Fruit fly (Drosophila melanogaster) whole organism, prepupa: Measurements from ENCODE around the gene CG42710.

Experiments
- Blimp-1 ChIP-seq: fragments of 200-800 bp; sonication (Bioruptor generic); optimal IDR thresholded peaks from 3 replicates; lab custom pipeline; 2017; ENCODE audit warnings: missing biosample characterization, missing genetic modification characterization, mild to moderate bottlenecking, moderate library complexity, missing genetic modification reagents
- CG11762 ChIP-seq: fragments of 200-800 bp; sonication (Bioruptor generic); optimal IDR thresholded peaks from 3 replicates; lab custom pipeline; 2016; ENCODE audit warnings: missing biosample characterization, missing genetic modification characterization; ENCODE audit not compliant: insufficient read depth
- CG11902 ChIP-seq: fragments of 200-800 bp; sonication (Bioruptor generic); optimal IDR thresholded peaks from 3 replicates; lab custom pipeline; 2016; ENCODE audit warnings: missing biosample characterization, missing genetic modification characterization
- CG15336 ChIP-seq: fragments of 200-800 bp; sonication (Bioruptor generic); IDR thresholded peaks from 2 replicates; pipeline ENCODE4 v1.3.6; 2022; ENCODE audit warnings: missing biosample characterization, missing genetic modification characterization
- CG1621 ChIP-seq: fragments of 200-800 bp; sonication (Bioruptor generic); optimal IDR thresholded peaks from 3 replicates; lab custom pipeline; 2018; ENCODE audit warnings: missing biosample characterization, mild to moderate bottlenecking, missing genetic modification characterization
- CG16779 ChIP-seq: fragments of 200-800 bp; sonication (Bioruptor generic); optimal IDR thresholded peaks from 3 replicates; lab custom pipeline; 2017; ENCODE audit warnings: missing biosample characterization, mild to moderate bottlenecking, missing genetic modification characterization
- CG34406 ChIP-seq: fragments of 200-800 bp; sonication (Bioruptor generic); optimal IDR thresholded peaks from 3 replicates; lab custom pipeline; 2016; ENCODE audit warnings: missing biosample characterization, missing genetic modification characterization
- CG3919 ChIP-seq: fragments of 200-800 bp; sonication (Bioruptor generic); optimal IDR thresholded peaks from 3 replicates; lab custom pipeline; 2016; ENCODE audit warnings: missing biosample characterization, missing genetic modification characterization
- CG4318 ChIP-seq: fragments of 200-800 bp; sonication (Bioruptor generic); optimal IDR thresholded peaks from 3 replicates; lab custom pipeline; 2017; ENCODE audit warnings: missing biosample characterization, mild to moderate bottlenecking, missing genetic modification characterization
- CG6163 ChIP-seq: fragments of 200-800 bp; sonication (Bioruptor generic); IDR thresholded peaks from 3 replicates; pipeline ENCODE4 v1.3.6; 2022; ENCODE audit warnings: missing biosample characterization, missing genetic modification characterization
- CG6276 ChIP-seq: fragments of 200-800 bp; sonication (Bioruptor generic); optimal IDR thresholded peaks from 2 replicates; lab custom pipeline; 2017; ENCODE audit warnings: missing biosample characterization, mild to moderate bottlenecking, missing genetic modification characterization
- CG6808 ChIP-seq: fragments of 200-800 bp; sonication (Bioruptor generic); optimal IDR thresholded peaks from 3 replicates; lab custom pipeline; 2017; ENCODE audit warnings: missing biosample characterization, missing genetic modification characterization, mild to moderate bottlenecking, moderate library complexity, missing genetic modification reagents
- CG8119 ChIP-seq: fragments of 200-800 bp; sonication (Bioruptor generic); IDR thresholded peaks from 3 replicates; pipeline ENCODE4 v1.3.6; 2022; ENCODE audit warnings: missing biosample characterization, missing genetic modification characterization
- CG8319 ChIP-seq: fragments of 200-800 bp; sonication (Bioruptor generic); optimal IDR thresholded peaks from 3 replicates; lab custom pipeline; 2016; ENCODE audit warnings: missing biosample characterization, missing genetic modification characterization
- CG8632 ChIP-seq: fragments of 200-800 bp; sonication (Bioruptor generic); optimal IDR thresholded peaks from 3 replicates; lab custom pipeline; 2016; ENCODE audit warnings: missing biosample characterization, missing genetic modification characterization
- Eip75B ChIP-seq: fragments of 200-800 bp; sonication (Bioruptor generic); optimal IDR thresholded peaks from 3 replicates; lab custom pipeline; 2016; ENCODE audit warnings: missing biosample characterization, missing genetic modification characterization
- Ets21C ChIP-seq: fragments of 200-800 bp; sonication (Bioruptor generic); optimal IDR thresholded peaks from 3 replicates; lab custom pipeline; 2016; ENCODE audit warnings: missing biosample characterization, missing genetic modification characterization
- Hr38 ChIP-seq: sonication (Bioruptor generic); optimal IDR thresholded peaks from 2 replicates; lab custom pipeline; 2016; ENCODE audit warnings: missing biosample characterization, missing genetic modification characterization
- Hr39 ChIP-seq: fragments of 200-800 bp; sonication (Bioruptor generic); optimal IDR thresholded peaks from 2 replicates; lab custom pipeline; 2016; ENCODE audit warnings: missing biosample characterization, missing genetic modification characterization
- Lpt ChIP-seq: fragments of 200-800 bp; sonication (Bioruptor generic); optimal IDR thresholded peaks from 3 replicates; lab custom pipeline; 2016; ENCODE audit warnings: missing biosample characterization, missing genetic modification characterization
- Met ChIP-seq: fragments of 200-800 bp; sonication (Bioruptor generic); optimal IDR thresholded peaks from 3 replicates; lab custom pipeline; 2016; ENCODE audit warnings: missing biosample characterization, missing genetic modification characterization
- OdsH ChIP-seq: fragments of 200-800 bp; sonication (Bioruptor generic); optimal IDR thresholded peaks from 3 replicates; lab custom pipeline; 2016; ENCODE audit warnings: missing biosample characterization, missing genetic modification characterization
- Smox ChIP-seq: fragments of 200-800 bp; sonication (Bioruptor generic); optimal IDR thresholded peaks from 3 replicates; lab custom pipeline; 2016; ENCODE audit warnings: missing biosample characterization, missing genetic modification characterization
- Sox14 ChIP-seq: fragments of 200-800 bp; sonication (Bioruptor generic); optimal IDR thresholded peaks from 3 replicates; lab custom pipeline; 2016; ENCODE audit warnings: missing biosample characterization, missing genetic modification characterization
- achi ChIP-seq: fragments of 200-800 bp; sonication (Bioruptor generic); optimal IDR thresholded peaks from 3 replicates; lab custom pipeline; 2016; ENCODE audit warnings: missing biosample characterization, missing genetic modification characterization
- dsx ChIP-seq: fragments of 200-800 bp; optimal IDR thresholded peaks from 3 replicates; lab custom pipeline; 2019; ENCODE audit warnings: missing biosample characterization, mild to moderate bottlenecking, missing genetic modification characterization, moderate library complexity; ENCODE audit not compliant: poor library complexity, severe bottlenecking
- eg ChIP-seq: fragments of 200-800 bp; sonication (Bioruptor generic); IDR thresholded peaks from 3 replicates; pipeline ENCODE4 v1.3.6; 2022; ENCODE audit warnings: missing biosample characterization, missing genetic modification characterization
- esn ChIP-seq: fragments of 200-800 bp; sonication (Bioruptor generic); optimal IDR thresholded peaks from 2 replicates; lab custom pipeline; 2016; ENCODE audit warnings: missing biosample characterization, mild to moderate bottlenecking, missing genetic modification characterization, moderate library complexity
- fkh ChIP-seq: fragments of 200-800 bp; sonication (Bioruptor generic); optimal IDR thresholded peaks from 3 replicates; lab custom pipeline; 2017; ENCODE audit warnings: missing biosample characterization, mild to moderate bottlenecking, missing genetic modification characterization, moderate library complexity
- lz ChIP-seq: fragments of 200-800 bp; sonication (Bioruptor generic); optimal IDR thresholded peaks from 3 replicates; lab custom pipeline; 2016; ENCODE audit warnings: missing biosample characterization, missing genetic modification characterization
- net ChIP-seq: fragments of 200-800 bp; sonication (Bioruptor generic); optimal IDR thresholded peaks from 3 replicates; lab custom pipeline; 2016; ENCODE audit warnings: missing biosample characterization, missing genetic modification characterization
- pdm3 ChIP-seq: fragments of 200-800 bp; sonication (Bioruptor generic); optimal IDR thresholded peaks from 3 replicates; lab custom pipeline; 2016; ENCODE audit warnings: missing biosample characterization, missing genetic modification characterization
- salr ChIP-seq, 2 experiments: fragments of 200-800 bp; sonication (Bioruptor generic); optimal IDR thresholded peaks; 3 replicates each; lab custom pipeline; 2016 to 2018; ENCODE audit warnings: missing biosample characterization in 2 of 2, missing genetic modification characterization in 2 of 2, mild to moderate bottlenecking in 1 of 2
- spab ChIP-seq: fragments of 200-800 bp; sonication (Bioruptor generic); optimal IDR thresholded peaks from 2 replicates; lab custom pipeline; 2017; ENCODE audit warnings: missing biosample characterization, mild to moderate bottlenecking, missing genetic modification characterization, missing genetic modification reagents
- svp ChIP-seq: fragments of 200-800 bp; sonication (Bioruptor generic); peaks from one replicate; lab custom pipeline; 2016; ENCODE audit warnings: missing biosample characterization, missing genetic modification characterization

Gene CG42710

dm6 chr2L:8820539-8820938 lies 38.2 kb upstream of the CG42710 start:
- TF ChIP-seq CG16779 (tag; lab: Kevin White, UChicago): no peak
- no peak for TF ChIP-seq CG6163 (GFP tag; lab: Robert Waterston, UW)
- no peak for TF ChIP-seq Lpt
- TF ChIP-seq CG6808 (GFP tag; lab: Kevin White, UChicago): no peak
- TF ChIP-seq Met (GFP tag; lab: Kevin White, UChicago): no peak
- TF ChIP-seq Eip75B: no peak
- no peak for TF ChIP-seq CG34406 (GFP tag; lab: Kevin White, UChicago)
- no peak for TF ChIP-seq CG6276 (GFP tag; lab: Kevin White, UChicago)
- no peak for TF ChIP-seq net (GFP tag; lab: Kevin White, UChicago)
- TF ChIP-seq eg (GFP tag; lab: Robert Waterston, UW): no peak
- no peak for TF ChIP-seq CG11762 (GFP tag; lab: Kevin White, UChicago)
- no peak for TF ChIP-seq Hr39 (GFP tag; lab: Kevin White, UChicago)
- no peak for TF ChIP-seq fkh
- TF ChIP-seq salr (GFP tag; optimal IDR thresholded peaks at IDR 0.05; lab: Kevin White, UChicago): no peak
- no peak for TF ChIP-seq svp (GFP tag; lab: Kevin White, UChicago)
- no peak for TF ChIP-seq pdm3 (GFP tag; lab: Kevin White, UChicago)

- no peak for TF ChIP-seq CG3919 (GFP tag; lab: Kevin White, UChicago)
- no peak for TF ChIP-seq fkh
- TF ChIP-seq CG15336: no peak
- no peak for TF ChIP-seq Blimp-1 (GFP tag; lab: Kevin White, UChicago)
- TF ChIP-seq Hr38 (GFP tag; lab: Kevin White, UChicago): no peak
- TF ChIP-seq CG11902 (GFP tag; lab: Kevin White, UChicago): no peak
- TF ChIP-seq esn (GFP tag; lab: Kevin White, UChicago): no peak
- TF ChIP-seq Ets21C (GFP tag; lab: Kevin White, UChicago): no peak
- no peak for TF ChIP-seq lz (GFP tag; lab: Kevin White, UChicago)
- TF ChIP-seq, all 60 proteins: peak for 0
These were observed 35.0 kb upstream of the CG42710 start for dm6 chr2L:8817343-8817742.

- TF ChIP-seq OdsH (GFP tag; lab: Kevin White, UChicago) (no peak), CG8319 (GFP tag; lab: Kevin White, UChicago) (no peak), Sox14 (GFP tag; lab: Kevin White, UChicago) (no peak), Lpt (no peak), CG6808 (GFP tag; lab: Kevin White, UChicago) (no peak), net (GFP tag; lab: Kevin White, UChicago) (no peak), CG8119 (GFP tag; lab: Robert Waterston, UW) (no peak), lz (GFP tag; lab: Kevin White, UChicago) (no peak), Met (GFP tag; lab: Kevin White, UChicago) (no peak), spab (GFP tag; lab: Kevin White, UChicago) (no peak)
These were observed 27.5 kb upstream of the CG42710 start for dm6 chr2L:8809812-8810211.

dm6 chr2L:8804128-8804527 lies 21.8 kb upstream of the CG42710 start:
- TF ChIP-seq CG1621 (tag; lab: Kevin White, UChicago): no peak
- no peak for TF ChIP-seq dsx (GFP tag; lab: Kevin White, UChicago)
- TF ChIP-seq achi (GFP tag; lab: Kevin White, UChicago): no peak
- no peak for TF ChIP-seq CG8632
- no peak for TF ChIP-seq lz (GFP tag; lab: Kevin White, UChicago)
- no peak for TF ChIP-seq spab (GFP tag; lab: Kevin White, UChicago)
- TF ChIP-seq eg (GFP tag; lab: Robert Waterston, UW): no peak
- no peak for TF ChIP-seq CG11902 (GFP tag; lab: Kevin White, UChicago)
- no peak for TF ChIP-seq CG4318 (GFP tag; lab: Kevin White, UChicago)
- TF ChIP-seq fkh: no peak
- no peak for TF ChIP-seq Met (GFP tag; lab: Kevin White, UChicago)
- no peak for TF ChIP-seq Ets21C (GFP tag; lab: Kevin White, UChicago)
- no peak for TF ChIP-seq Smox (GFP tag; lab: Kevin White, UChicago)
- TF ChIP-seq, all 60 proteins: peak for 0
